Worm (Caenorhabditis elegans) whole organism, mixed stage, embryonic: ENCODE measurements around the gene srj-38.

Source experiments
- blmp-1 ChIP-seq: fragments of 150-350 bp; optimal IDR thresholded peaks from 2 replicates; lab custom pipeline; 2014; ENCODE audit warnings: missing biosample characterization, missing genetic modification characterization
- ceh-39 ChIP-seq: fragments of 150-350 bp; optimal IDR thresholded peaks from 2 replicates; lab custom pipeline; 2014; ENCODE audit warnings: missing biosample characterization, missing genetic modification characterization
- elt-3 ChIP-seq: fragments of 150-350 bp; optimal IDR thresholded peaks from 2 replicates; lab custom pipeline; 2014; ENCODE audit warnings: missing biosample characterization, missing genetic modification characterization
- ham-2 ChIP-seq: fragments of 200-800 bp; sonication (Bioruptor generic); optimal IDR thresholded peaks from 2 replicates; lab custom pipeline; 2018; ENCODE audit warnings: mild to moderate bottlenecking, missing genetic modification characterization, missing compliant biosample characterization
- hlh-1 ChIP-seq: fragments of 150-350 bp; optimal IDR thresholded peaks from 2 replicates; lab custom pipeline; 2014; ENCODE audit warnings: missing biosample characterization, missing genetic modification reagents, missing genetic modification characterization
- lsy-2 ChIP-seq: fragments of 150-350 bp; optimal IDR thresholded peaks from 2 replicates; lab custom pipeline; 2014; ENCODE audit warnings: missing biosample characterization, missing genetic modification characterization
- nhr-12 ChIP-seq: fragments of 150-350 bp; optimal IDR thresholded peaks from 2 replicates; lab custom pipeline; 2014; ENCODE audit warnings: missing biosample characterization, missing genetic modification characterization
- nhr-28 ChIP-seq: fragments of 150-350 bp; optimal IDR thresholded peaks from 2 replicates; lab custom pipeline; 2014; ENCODE audit warnings: missing biosample characterization, missing genetic modification characterization
- nhr-76 ChIP-seq: sonication (generic microtip); optimal IDR thresholded peaks from 2 replicates; lab custom pipeline; 2017; ENCODE audit warnings: missing biosample characterization, missing genetic modification characterization
- pha-4 ChIP-seq: fragments of 150-350 bp; optimal IDR thresholded peaks from 2 replicates; lab custom pipeline; 2018; ENCODE audit warnings: missing biosample characterization, missing genetic modification reagents, missing genetic modification characterization
- snpc-4 ChIP-seq: fragments of 150-350 bp; optimal IDR thresholded peaks from 2 replicates; lab custom pipeline; 2014; ENCODE audit warnings: missing biosample characterization, missing genetic modification characterization
- sptf-1 ChIP-seq: sonication (generic microtip); optimal IDR thresholded peaks from 2 replicates; lab custom pipeline; 2017; ENCODE audit warnings: mild to moderate bottlenecking, missing genetic modification characterization, moderate library complexity, missing compliant biosample characterization
- unc-62 ChIP-seq: fragments of 150-350 bp; optimal IDR thresholded peaks from 2 replicates; lab custom pipeline; 2014; ENCODE audit warnings: missing biosample characterization, missing genetic modification reagents, missing genetic modification characterization
- zip-8 ChIP-seq: fragments of 150-350 bp; optimal IDR thresholded peaks from 2 replicates; lab custom pipeline; 2014; ENCODE audit warnings: missing biosample characterization, missing genetic modification characterization

DNA sequence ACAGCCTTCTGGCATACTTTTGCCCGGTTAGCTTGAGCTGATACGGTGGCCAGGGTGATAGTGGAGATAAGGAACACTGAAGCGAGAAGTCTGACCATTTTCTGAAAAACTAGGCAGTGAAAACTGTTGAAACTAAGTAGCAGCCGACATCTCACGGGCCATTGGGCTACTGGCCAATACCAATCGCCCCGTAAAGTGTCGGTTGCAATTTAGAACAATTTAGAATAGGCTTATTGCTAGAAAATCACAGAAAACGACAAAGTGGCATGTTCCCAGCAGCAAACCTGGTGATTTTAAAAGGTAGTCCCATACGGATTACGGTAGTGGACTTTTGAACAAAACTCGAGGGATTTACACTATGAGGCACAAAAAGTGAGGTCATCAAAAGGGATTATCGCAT, 13.2 kb downstream of the srj-38 start, which contains the start of gene T02B11.4:
- no peak for TF ChIP-seq nhr-28 (tag; lab: Kevin White, UChicago)
- no peak for TF ChIP-seq snpc-4
- no peak for TF ChIP-seq blmp-1 (tag; lab: Kevin White, UChicago)
- no peak for TF ChIP-seq elt-3 (tag; lab: Kevin White, UChicago)
- TF ChIP-seq nhr-76 (tag; lab: Kevin White, UChicago), result no peak
- TF ChIP-seq sptf-1 (tag; lab: Kevin White, UChicago), result no peak
- TF ChIP-seq unc-62, result no peak
- TF ChIP-seq pha-4 (tag; lab: Kevin White, UChicago), result no peak
- no peak for TF ChIP-seq nhr-12 (tag; lab: Kevin White, UChicago)
- no peak for TF ChIP-seq zip-8
- TF ChIP-seq hlh-1, result no peak
- TF ChIP-seq lsy-2 (tag; lab: Kevin White, UChicago), result no peak
- TF ChIP-seq ham-2, result no peak
- no peak for TF ChIP-seq ceh-39 (tag; lab: Kevin White, UChicago)
